Worm (Caenorhabditis elegans) whole organism, L4 larva: ENCODE measurements around the gene eri-9.

Experiments
- ama-1 ChIP-seq: fragments of 150-350 bp; optimal IDR thresholded peaks from 2 replicates; lab custom pipeline; 2014; ENCODE audit warnings: inconsistent platforms, mixed read lengths
- attf-4 ChIP-seq: sonication (generic microtip); optimal IDR thresholded peaks from 3 replicates; lab custom pipeline; 2017; ENCODE audit warnings: missing biosample characterization, missing genetic modification characterization
- lin-13 ChIP-seq: fragments of 150-350 bp; optimal IDR thresholded peaks from 2 replicates; lab custom pipeline; 2014; ENCODE audit warnings: missing biosample characterization, missing genetic modification reagents, missing genetic modification characterization
- skn-1 ChIP-seq: fragments of 150-350 bp; optimal IDR thresholded peaks from 2 replicates; lab custom pipeline; 2014; ENCODE audit warnings: missing biosample characterization, missing genetic modification characterization
- snpc-4 ChIP-seq: fragments of 150-350 bp; optimal IDR thresholded peaks from 2 replicates; lab custom pipeline; 2014; ENCODE audit warnings: missing biosample characterization, missing genetic modification characterization
- tra-1 ChIP-seq: fragments of 200-800 bp; sonication (Bioruptor generic); IDR thresholded peaks from 2 replicates; pipeline ENCODE4 v1.3.6; 2022; ENCODE audit warnings: missing genetic modification reagents, missing genetic modification characterization, missing compliant biosample characterization
- zfp-3 ChIP-seq: fragments of 200-800 bp; sonication (Bioruptor generic); conservative IDR thresholded peaks from 2 replicates; pipeline ENCODE4 v1.3.6; 2022; ENCODE audit warnings: missing genetic modification reagents, missing genetic modification characterization, missing compliant biosample characterization

- no peak for TF ChIP-seq zfp-3 (GFP tag; lab: Robert Waterston, UW)
- no peak for TF ChIP-seq lin-13 (GFP tag; lab: Kevin White, UChicago)
- no peak for TF ChIP-seq ama-1 (lab: Kevin White, UChicago)
- no peak for TF ChIP-seq attf-4 (tag; lab: Kevin White, UChicago)
- no peak for TF ChIP-seq skn-1
- no peak for TF ChIP-seq snpc-4
- no peak for TF ChIP-seq tra-1 (GFP tag; lab: Robert Waterston, UW)
These were observed 35.0 kb downstream of the eri-9 start for ce11 chrIII:4967236-4967635.
